Worm (Caenorhabditis elegans) whole organism, late embryonic: ENCODE results near the gene lmp-1.

Experiments used
- C38D4.7 ChIP-seq: fragments of 200-800 bp; sonication (Bioruptor generic); optimal IDR thresholded peaks from 2 replicates; lab custom pipeline; 2018; ENCODE audit warnings: mild to moderate bottlenecking, missing genetic modification characterization, moderate library complexity, missing compliant biosample characterization
- ama-1 ChIP-seq: fragments of 150-350 bp; optimal IDR thresholded peaks from 2 replicates; lab custom pipeline; 2014
- ceh-19 ChIP-seq: fragments of 200-800 bp; sonication (Bioruptor generic); optimal IDR thresholded peaks from 2 replicates; lab custom pipeline; 2018; ENCODE audit warnings: mild to moderate bottlenecking, missing genetic modification characterization, missing compliant biosample characterization
- dve-1 ChIP-seq: sonication (generic microtip); optimal IDR thresholded peaks from 2 replicates; lab custom pipeline; 2017; ENCODE audit warnings: antibody characterized with exemption, mild to moderate bottlenecking, missing genetic modification characterization, missing compliant biosample characterization
- elt-2 ChIP-seq: sonication (generic microtip); optimal IDR thresholded peaks from 2 replicates; lab custom pipeline; 2016; ENCODE audit warnings: missing genetic modification reagents, missing genetic modification characterization, missing compliant biosample characterization
- eyg-1 ChIP-seq: sonication (generic microtip); optimal IDR thresholded peaks from 2 replicates; lab custom pipeline; 2016; ENCODE audit warnings: missing genotype, missing genetic modification characterization, missing compliant biosample characterization
- hlh-15 ChIP-seq: sonication (generic microtip); optimal IDR thresholded peaks from 2 replicates; lab custom pipeline; 2016; ENCODE audit warnings: missing genetic modification characterization, missing compliant biosample characterization
- nhr-11 ChIP-seq: fragments of 150-350 bp; optimal IDR thresholded peaks from 2 replicates; lab custom pipeline; 2014; ENCODE audit warnings: missing biosample characterization, missing genetic modification characterization
- tbx-7 ChIP-seq: sonication (generic microtip); optimal IDR thresholded peaks from 2 replicates; lab custom pipeline; 2016; ENCODE audit warnings: missing genotype, missing genetic modification characterization, missing compliant biosample characterization

- TF ChIP-seq ama-1 (lab: Kevin White, UChicago) = no peak
- no peak for TF ChIP-seq tbx-7 (tag; lab: Kevin White, UChicago)
- TF ChIP-seq ceh-19 (GFP tag; lab: Kevin White, UChicago) = peak; percentile 36
- no peak for TF ChIP-seq hlh-15
- TF ChIP-seq elt-2 (tag; lab: Kevin White, UChicago) = no peak
- TF ChIP-seq nhr-11 (tag; lab: Kevin White, UChicago) = no peak
- no peak for TF ChIP-seq eyg-1 (tag; lab: Kevin White, UChicago)
- TF ChIP-seq C38D4.7 (GFP tag; lab: Kevin White, UChicago) = no peak
- TF ChIP-seq dve-1 (tag; lab: Kevin White, UChicago) = no peak
Observed at ce11 chrX:6378363-6378762, 879 bp upstream of the lmp-1 start.
